Worm (Caenorhabditis elegans) whole organism, L4 larva: ENCODE results near the gene fbxb-9.
A peak's percentile ranks its signal among the peaks of the same experiment; 100 is the strongest.

Experiments used
- F49E8.2 ChIP-seq: sonication (generic microtip); optimal IDR thresholded peaks from 2 replicates; lab custom pipeline; 2016; ENCODE audit warnings: missing compliant biosample characterization, mild to moderate bottlenecking, missing genetic modification characterization, borderline replicate concordance
- T20F7.1 ChIP-seq: fragments of 200-800 bp; sonication (Bioruptor generic); optimal IDR thresholded peaks from 2 replicates; lab custom pipeline; 2018; ENCODE audit warnings: mild to moderate bottlenecking, missing genetic modification characterization, missing compliant biosample characterization
- Y5F2A.4 ChIP-seq: fragments of 200-800 bp; sonication (Bioruptor generic); optimal IDR thresholded peaks from 2 replicates; lab custom pipeline; 2018; ENCODE audit warnings: mild to moderate bottlenecking, missing genetic modification characterization, missing compliant biosample characterization
- ZK546.5 ChIP-seq, 2 experiments: sonication (generic microtip); optimal IDR thresholded peaks; 2 replicates each; lab custom pipeline; 2017; ENCODE audit warnings: missing biosample characterization in 2 of 2, missing genetic modification characterization in 2 of 2
- ama-1 ChIP-seq: fragments of 150-350 bp; optimal IDR thresholded peaks from 2 replicates; lab custom pipeline; 2014; ENCODE audit warnings: inconsistent platforms, mixed read lengths
- attf-4 ChIP-seq: sonication (generic microtip); optimal IDR thresholded peaks from 3 replicates; lab custom pipeline; 2017; ENCODE audit warnings: missing biosample characterization, missing genetic modification characterization
- ceh-28 ChIP-seq: fragments of 150-350 bp; optimal IDR thresholded peaks from 2 replicates; lab custom pipeline; 2014; ENCODE audit warnings: missing biosample characterization, missing genetic modification reagents, missing genetic modification characterization
- ceh-32 ChIP-seq: sonication (generic microtip); optimal IDR thresholded peaks from 2 replicates; lab custom pipeline; 2016; ENCODE audit warnings: mild to moderate bottlenecking, missing genetic modification characterization, missing compliant biosample characterization; ENCODE audit not compliant: poor library complexity
- ces-1 ChIP-seq: fragments of 150-350 bp; sonication (generic microtip); optimal IDR thresholded peaks from 4 replicates; lab custom pipeline; 2014; ENCODE audit warnings: missing biosample characterization, missing genetic modification reagents, missing genetic modification characterization
- cey-2 ChIP-seq: sonication (generic microtip); optimal IDR thresholded peaks from 3 replicates; lab custom pipeline; 2017; ENCODE audit warnings: missing genetic modification characterization, mild to moderate bottlenecking, missing compliant biosample characterization, antibody characterized with exemption, borderline replicate concordance; ENCODE audit not compliant: insufficient read depth
- ctbp-1 ChIP-seq: fragments of 200-800 bp; sonication (Bioruptor generic); IDR thresholded peaks from 2 replicates; pipeline ENCODE4 v1.3.6; 2022; ENCODE audit warnings: missing genetic modification reagents, missing genetic modification characterization, missing compliant biosample characterization
- daf-12 ChIP-seq: fragments of 150-350 bp; optimal IDR thresholded peaks from 2 replicates; lab custom pipeline; 2014; ENCODE audit warnings: missing biosample characterization, missing genetic modification reagents, missing genetic modification characterization
- daf-16 ChIP-seq, 3 experiments: sonication (generic microtip); optimal IDR thresholded peaks; 2 replicates each; lab custom pipeline; 2016 to 2017; ENCODE audit warnings: missing genetic modification characterization in 3 of 3, missing genetic modification reagents in 3 of 3, mild to moderate bottlenecking in 2 of 3, missing compliant biosample characterization in 2 of 3, missing biosample characterization in 1 of 3, moderate library complexity in 1 of 3
- duxl-1 ChIP-seq: sonication (generic microtip); optimal IDR thresholded peaks from 2 replicates; lab custom pipeline; 2016; ENCODE audit warnings: mild to moderate bottlenecking, missing genetic modification characterization, moderate library complexity, missing compliant biosample characterization; ENCODE audit not compliant: poor library complexity
- dve-1 ChIP-seq: sonication (generic microtip); optimal IDR thresholded peaks from 2 replicates; lab custom pipeline; 2017; ENCODE audit warnings: antibody characterized with exemption, mild to moderate bottlenecking, missing genetic modification characterization, missing compliant biosample characterization; ENCODE audit not compliant: insufficient read depth
- fkh-10 ChIP-seq: fragments of 150-350 bp; optimal IDR thresholded peaks from 2 replicates; lab custom pipeline; 2014; ENCODE audit warnings: missing biosample characterization, missing genetic modification reagents, missing genetic modification characterization
- hif-1 ChIP-seq, 2 experiments: sonication (generic microtip); optimal IDR thresholded peaks; 2 replicates each; lab custom pipeline; 2016 to 2017; ENCODE audit warnings: missing compliant biosample characterization in 2 of 2, missing genetic modification characterization in 2 of 2, missing genetic modification reagents in 2 of 2, missing genotype in 2 of 2, mild to moderate bottlenecking in 1 of 2
- hlh-11 ChIP-seq: fragments of 200-800 bp; sonication (Bioruptor generic); optimal IDR thresholded peaks from 2 replicates; lab custom pipeline; 2018; ENCODE audit warnings: mild to moderate bottlenecking, missing genetic modification characterization, missing compliant biosample characterization
- hlh-30 ChIP-seq: sonication (generic microtip); optimal IDR thresholded peaks from 2 replicates; lab custom pipeline; 2017; ENCODE audit warnings: antibody characterized with exemption, mild to moderate bottlenecking, missing genetic modification characterization, missing compliant biosample characterization; ENCODE audit not compliant: insufficient read depth
- lin-1 ChIP-seq: fragments of 200-800 bp; sonication (Bioruptor generic); IDR thresholded peaks from 2 replicates; pipeline ENCODE4 v1.3.6; 2022; ENCODE audit warnings: missing genetic modification reagents, missing genetic modification characterization, missing compliant biosample characterization
- lin-15B ChIP-seq: fragments of 150-350 bp; sonication (generic microtip); optimal IDR thresholded peaks from 3 replicates; lab custom pipeline; 2014; ENCODE audit warnings: missing biosample characterization, missing genetic modification characterization
- lsy-2 ChIP-seq, 2 experiments: fragments of 150-350 bp in 1 of 2; sonication (generic microtip) in 1 of 2; optimal IDR thresholded peaks; 2 replicates each; lab custom pipeline; 2014 to 2017; ENCODE audit warnings: missing biosample characterization in 2 of 2, missing genetic modification characterization in 2 of 2
- madf-5 ChIP-seq, 2 experiments: fragments of 200-800 bp; sonication (Bioruptor generic); IDR thresholded peaks; 2 replicates each; pipeline ENCODE4 v1.3.6; 2022; ENCODE audit warnings: missing compliant biosample characterization in 2 of 2, missing genetic modification characterization in 2 of 2
- mep-1 ChIP-seq: fragments of 150-350 bp; sonication (generic microtip); optimal IDR thresholded peaks from 3 replicates; lab custom pipeline; 2014; ENCODE audit warnings: missing biosample characterization, missing genetic modification characterization
- mxl-3 ChIP-seq: fragments of 200-800 bp; sonication (Bioruptor generic); optimal IDR thresholded peaks from 2 replicates; lab custom pipeline; 2018; ENCODE audit warnings: mild to moderate bottlenecking, missing genetic modification characterization, missing compliant biosample characterization
- nhr-10 ChIP-seq: fragments of 150-350 bp; optimal IDR thresholded peaks from 2 replicates; lab custom pipeline; 2014; ENCODE audit warnings: missing biosample characterization, missing genetic modification characterization
- nhr-102 ChIP-seq: sonication (generic microtip); optimal IDR thresholded peaks from 2 replicates; lab custom pipeline; 2016; ENCODE audit warnings: mild to moderate bottlenecking, missing genetic modification characterization, moderate library complexity, missing compliant biosample characterization
- nhr-237 ChIP-seq: sonication (generic microtip); optimal IDR thresholded peaks from 2 replicates; lab custom pipeline; 2017; ENCODE audit warnings: missing biosample characterization, missing genetic modification characterization
- nhr-28 ChIP-seq: fragments of 150-350 bp; optimal IDR thresholded peaks from 2 replicates; lab custom pipeline; 2014; ENCODE audit warnings: missing biosample characterization, missing genetic modification characterization
- nhr-6 ChIP-seq: fragments of 150-350 bp; optimal IDR thresholded peaks from 2 replicates; lab custom pipeline; 2014; ENCODE audit warnings: missing biosample characterization, missing genetic modification characterization
- nhr-77 ChIP-seq: fragments of 150-350 bp; optimal IDR thresholded peaks from 2 replicates; lab custom pipeline; 2014; ENCODE audit warnings: missing biosample characterization, missing genetic modification characterization
- snpc-4 ChIP-seq: fragments of 150-350 bp; optimal IDR thresholded peaks from 2 replicates; lab custom pipeline; 2014; ENCODE audit warnings: missing biosample characterization, missing genetic modification characterization
- unc-130 ChIP-seq: sonication (generic microtip); optimal IDR thresholded peaks from 2 replicates; lab custom pipeline; 2016; ENCODE audit warnings: missing genetic modification reagents, missing genetic modification characterization, missing compliant biosample characterization
- unc-39 ChIP-seq: sonication (generic microtip); optimal IDR thresholded peaks from 2 replicates; lab custom pipeline; 2017; ENCODE audit warnings: missing biosample characterization, missing genetic modification characterization
- vab-7 ChIP-seq: fragments of 200-800 bp; sonication (Bioruptor generic); IDR thresholded peaks from 2 replicates; pipeline ENCODE4 v1.3.6; 2022; ENCODE audit warnings: missing genetic modification reagents, missing genetic modification characterization, missing compliant biosample characterization
- zfp-2 ChIP-seq: sonication (generic microtip); optimal IDR thresholded peaks from 2 replicates; lab custom pipeline; 2016; ENCODE audit warnings: mild to moderate bottlenecking, missing genetic modification characterization, missing compliant biosample characterization
- zip-11 ChIP-seq: fragments of 200-800 bp; sonication (Bioruptor generic); IDR thresholded peaks from 2 replicates; pipeline ENCODE4 v1.3.6; 2022; ENCODE audit warnings: missing genetic modification characterization, missing compliant biosample characterization
- ztf-11 ChIP-seq: fragments of 150-350 bp; optimal IDR thresholded peaks from 2 replicates; lab custom pipeline; 2014; ENCODE audit warnings: missing biosample characterization, missing genetic modification characterization

fbxb-9 gene

ce11 chrIV:11142314-11143227, 19.8 kb downstream of the fbxb-9 start, which contains the start of gene skih-2 (continued):
- TF ChIP-seq daf-12 (tag; lab: Kevin White, UChicago) (no peak), T20F7.1 (peak; percentile 40), nhr-10 (no peak), nhr-102 (tag; lab: Kevin White, UChicago) (no peak), duxl-1 (no peak), lin-1 (GFP tag; lab: Robert Waterston, UW) (no peak), Y5F2A.4 (GFP tag; lab: Kevin White, UChicago) (no peak), mxl-3 (GFP tag; lab: Kevin White, UChicago) (no peak), ceh-28 (tag; lab: Kevin White, UChicago) (no peak), zfp-2 (tag; lab: Kevin White, UChicago) (no peak), hlh-30 (tag; lab: Kevin White, UChicago) (peak; percentile 29), unc-130 (GFP tag; lab: Kevin White, UChicago) (peak; percentile 32), nhr-6 (tag; lab: Kevin White, UChicago) (peak; percentile 15), unc-39 (tag; lab: Kevin White, UChicago) (no peak), cey-2 (tag; lab: Kevin White, UChicago) (no peak), ama-1 (no peak), madf-5 (GFP tag; IDR thresholded peaks at IDR 0.05; lab: Robert Waterston, UW) (no peak), attf-4 (no peak), fkh-10 (GFP tag; lab: Kevin White, UChicago) (peak; percentile 8), ces-1 (GFP tag; lab: Kevin White, UChicago) (no peak), snpc-4 (tag; lab: Kevin White, UChicago) (no peak), F49E8.2 (tag; lab: Kevin White, UChicago) (peak; percentile 64), hif-1 (tag; optimal IDR thresholded peaks at IDR 0.05; lab: Kevin White, UChicago) (no peak), zip-11 (no peak), ceh-32 (tag; lab: Kevin White, UChicago) (no peak), ZK546.5 (tag; optimal IDR thresholded peaks at IDR 0.05; lab: Kevin White, UChicago) (peak in 1 of 2 experiments; percentile 9), hlh-11 (tag; lab: Kevin White, UChicago) (no peak)

ce11 chrIV:11131268-11131667, 31.1 kb downstream of the fbxb-9 start, which contains the start of gene ard-1:
ard-1 (plus strand) TSS chrIV:11131279.
- TF ChIP-seq zip-11: no peak
- no peak for TF ChIP-seq ztf-11 (tag; lab: Kevin White, UChicago)
- TF ChIP-seq ctbp-1 (GFP tag; lab: Robert Waterston, UW): peak; percentile 10; the same call in 1 of the 2 replicates

ce11 chrIV:11130774-11131173, 31.6 kb downstream of the fbxb-9 start:
- TF ChIP-seq nhr-77 (tag; lab: Kevin White, UChicago) (peak; percentile 32), dve-1 (tag; lab: Kevin White, UChicago) (peak; percentile 69), mep-1 (tag; lab: Kevin White, UChicago) (peak; percentile 47), daf-16 (GFP tag; optimal IDR thresholded peaks at IDR 0.05; lab: Kevin White, UChicago) (no peak), daf-16 (tag; optimal IDR thresholded peaks at IDR 0.05; lab: Kevin White, UChicago) (peak; percentile 83), F49E8.2 (tag; lab: Kevin White, UChicago) (no peak), nhr-237 (tag; lab: Kevin White, UChicago) (no peak), lin-15B (tag; lab: Kevin White, UChicago) (no peak), nhr-28 (tag; lab: Kevin White, UChicago) (peak; percentile 20), lsy-2 (tag; optimal IDR thresholded peaks at IDR 0.05; lab: Kevin White, UChicago) (peak in 1 of 2 experiments; percentile 12), vab-7 (GFP tag; lab: Robert Waterston, UW) (no peak)
